Fruit fly (Drosophila melanogaster): ENCODE results near the gene msps.

DNA sequence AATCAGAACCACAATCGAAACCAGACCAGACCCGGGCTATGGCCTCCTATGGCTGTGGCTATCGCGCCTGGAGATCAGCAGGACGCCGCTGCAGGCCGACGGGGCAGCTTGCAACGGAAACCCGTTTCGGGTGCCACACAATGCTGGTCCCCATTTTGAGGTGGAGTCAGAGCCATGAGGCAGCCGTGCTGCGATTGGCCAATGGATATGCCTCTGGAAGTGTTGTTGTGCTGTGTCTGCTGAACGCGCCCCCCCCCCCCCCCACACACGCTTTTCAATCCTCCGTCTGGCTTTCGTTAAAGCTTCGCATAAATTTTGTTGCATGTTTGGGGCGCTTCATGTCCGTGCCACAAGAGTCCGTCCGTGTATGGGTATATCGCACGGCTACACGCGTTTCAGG is 26.5 kb upstream of the msps start:
- no peak for TF ChIP-seq insv (optimal IDR thresholded peaks at IDR 0.05)
- TF ChIP-seq h (optimal IDR thresholded peaks at IDR 0.05), result no peak
- TF ChIP-seq Sin3A (optimal IDR thresholded peaks at IDR 0.05), result no peak

Data from Kc167 (cell line).